Worm (Caenorhabditis elegans) whole organism, L2 larva: ENCODE results near the gene C47G2.3.

Experiments
- aly-2 ChIP-seq: fragments of 150-350 bp; optimal IDR thresholded peaks from 2 replicates; lab custom pipeline; 2014; ENCODE audit warnings: missing biosample characterization, missing genetic modification characterization
- nhr-12 ChIP-seq: fragments of 150-350 bp; optimal IDR thresholded peaks from 2 replicates; lab custom pipeline; 2014; ENCODE audit warnings: missing biosample characterization, missing genetic modification characterization
- snpc-4 ChIP-seq: fragments of 150-350 bp; optimal IDR thresholded peaks from 2 replicates; lab custom pipeline; 2014; ENCODE audit warnings: missing biosample characterization, missing genetic modification characterization

DNA sequence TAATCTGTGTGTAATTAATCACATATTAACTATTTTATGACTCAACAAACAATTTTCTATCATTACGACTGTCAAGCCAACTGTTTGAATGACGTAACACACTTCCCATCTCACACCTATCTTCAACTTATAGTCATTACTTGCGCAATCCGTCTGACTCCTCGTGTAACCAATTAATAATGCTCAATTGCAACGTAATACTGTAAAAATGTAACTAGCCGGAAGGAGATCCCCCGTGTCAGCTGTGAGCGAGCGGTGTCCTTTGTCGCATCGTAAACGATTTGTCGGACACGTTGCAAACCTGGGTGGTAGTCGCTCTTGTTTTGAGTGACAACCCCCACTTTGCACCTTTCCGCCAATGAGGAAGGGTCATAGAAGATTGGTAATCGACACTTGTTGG, 1.8 kb downstream of the C47G2.3 start:
- no peak for TF ChIP-seq snpc-4 (tag; lab: Kevin White, UChicago)
- TF ChIP-seq aly-2, result no peak
- TF ChIP-seq nhr-12 (tag; lab: Kevin White, UChicago), result no peak
